Worm (Caenorhabditis elegans) whole organism, L4 larva: ENCODE measurements around the gene F11A5.9.

Source experiments
- F49E8.2 ChIP-seq: sonication (generic microtip); optimal IDR thresholded peaks from 2 replicates; lab custom pipeline; 2016; ENCODE audit warnings: missing compliant biosample characterization, mild to moderate bottlenecking, missing genetic modification characterization, borderline replicate concordance
- T20F7.1 ChIP-seq: fragments of 200-800 bp; sonication (Bioruptor generic); optimal IDR thresholded peaks from 2 replicates; lab custom pipeline; 2018; ENCODE audit warnings: mild to moderate bottlenecking, missing genetic modification characterization, missing compliant biosample characterization
- Y5F2A.4 ChIP-seq: fragments of 200-800 bp; sonication (Bioruptor generic); optimal IDR thresholded peaks from 2 replicates; lab custom pipeline; 2018; ENCODE audit warnings: mild to moderate bottlenecking, missing genetic modification characterization, missing compliant biosample characterization
- aha-1 ChIP-seq: fragments of 150-350 bp; peaks from one replicate; lab custom pipeline; 2014; ENCODE audit warnings: missing biosample characterization, missing genetic modification characterization
- ama-1 ChIP-seq: fragments of 150-350 bp; optimal IDR thresholded peaks from 2 replicates; lab custom pipeline; 2014; ENCODE audit warnings: inconsistent platforms, mixed read lengths
- ceh-20 ChIP-seq: fragments of 200-800 bp; sonication (Bioruptor generic); IDR thresholded peaks from 2 replicates; pipeline ENCODE4 v1.3.6; 2022; ENCODE audit warnings: missing genetic modification reagents, missing genetic modification characterization, missing compliant biosample characterization
- ceh-62 ChIP-seq: sonication (generic microtip); optimal IDR thresholded peaks from 2 replicates; lab custom pipeline; 2017; ENCODE audit warnings: missing biosample characterization, missing genetic modification characterization
- ctbp-1 ChIP-seq: fragments of 200-800 bp; sonication (Bioruptor generic); IDR thresholded peaks from 2 replicates; pipeline ENCODE4 v1.3.6; 2022; ENCODE audit warnings: missing genetic modification reagents, missing genetic modification characterization, missing compliant biosample characterization
- daf-12 ChIP-seq: fragments of 150-350 bp; optimal IDR thresholded peaks from 2 replicates; lab custom pipeline; 2014; ENCODE audit warnings: missing biosample characterization, missing genetic modification reagents, missing genetic modification characterization
- dmd-8 ChIP-seq: fragments of 200-800 bp; sonication (Bioruptor generic); IDR thresholded peaks from 2 replicates; pipeline ENCODE4 v1.3.6; 2022; ENCODE audit warnings: missing genetic modification characterization, missing compliant biosample characterization
- dpl-1 ChIP-seq: fragments of 150-350 bp; optimal IDR thresholded peaks from 2 replicates; lab custom pipeline; 2014; ENCODE audit warnings: missing biosample characterization, missing genetic modification reagents, missing genetic modification characterization
- egl-43 ChIP-seq: fragments of 200-800 bp; sonication (Bioruptor generic); IDR thresholded peaks from 2 replicates; pipeline ENCODE4 v1.3.6; 2022; ENCODE audit warnings: missing genetic modification reagents, missing genetic modification characterization, missing compliant biosample characterization
- fos-1 ChIP-seq: fragments of 150-350 bp; optimal IDR thresholded peaks from 2 replicates; lab custom pipeline; 2014; ENCODE audit warnings: missing biosample characterization, missing genetic modification characterization
- hif-1 ChIP-seq, 2 experiments: sonication (generic microtip); optimal IDR thresholded peaks; 2 replicates each; lab custom pipeline; 2016 to 2017; ENCODE audit warnings: missing compliant biosample characterization in 2 of 2, missing genetic modification characterization in 2 of 2, missing genetic modification reagents in 2 of 2, missing genotype in 2 of 2, mild to moderate bottlenecking in 1 of 2
- hmg-1.1 ChIP-seq: fragments of 200-800 bp; sonication (Bioruptor generic); IDR thresholded peaks from 2 replicates; pipeline ENCODE4 v1.3.6; 2022; ENCODE audit warnings: missing genetic modification reagents, missing genetic modification characterization, missing compliant biosample characterization
- lin-13 ChIP-seq: fragments of 150-350 bp; optimal IDR thresholded peaks from 2 replicates; lab custom pipeline; 2014; ENCODE audit warnings: missing biosample characterization, missing genetic modification reagents, missing genetic modification characterization
- mes-2 ChIP-seq: sonication (generic microtip); optimal IDR thresholded peaks from 2 replicates; lab custom pipeline; 2016; ENCODE audit warnings: missing genotype, mild to moderate bottlenecking, missing genetic modification characterization, missing compliant biosample characterization; ENCODE audit not compliant: poor library complexity, severe bottlenecking
- mxl-3 ChIP-seq: fragments of 200-800 bp; sonication (Bioruptor generic); optimal IDR thresholded peaks from 2 replicates; lab custom pipeline; 2018; ENCODE audit warnings: mild to moderate bottlenecking, missing genetic modification characterization, missing compliant biosample characterization
- nhr-11 ChIP-seq: fragments of 150-350 bp; optimal IDR thresholded peaks from 2 replicates; lab custom pipeline; 2014; ENCODE audit warnings: missing biosample characterization, missing genetic modification characterization
- nhr-28 ChIP-seq: fragments of 150-350 bp; optimal IDR thresholded peaks from 2 replicates; lab custom pipeline; 2014; ENCODE audit warnings: missing biosample characterization, missing genetic modification characterization
- nhr-42 ChIP-seq: fragments of 200-800 bp; sonication (Bioruptor generic); IDR thresholded peaks from 2 replicates; pipeline ENCODE4 v1.3.6; 2022; ENCODE audit warnings: missing genetic modification characterization, missing compliant biosample characterization
- nhr-76 ChIP-seq: fragments of 150-350 bp; optimal IDR thresholded peaks from 2 replicates; lab custom pipeline; 2014; ENCODE audit warnings: missing biosample characterization, missing genetic modification characterization
- nhr-77 ChIP-seq: fragments of 150-350 bp; optimal IDR thresholded peaks from 2 replicates; lab custom pipeline; 2014; ENCODE audit warnings: missing biosample characterization, missing genetic modification characterization
- tag-97 ChIP-seq: fragments of 200-800 bp; sonication (Bioruptor generic); IDR thresholded peaks from 2 replicates; pipeline ENCODE4 v1.3.6; 2022; ENCODE audit warnings: missing genetic modification characterization, missing compliant biosample characterization
- unc-130 ChIP-seq: sonication (generic microtip); optimal IDR thresholded peaks from 2 replicates; lab custom pipeline; 2016; ENCODE audit warnings: missing genetic modification reagents, missing genetic modification characterization, missing compliant biosample characterization
- unc-62 ChIP-seq, 3 experiments: fragments of 150-350 bp in 1 of 3; sonication (generic microtip); optimal IDR thresholded peaks in 2 of 3; peaks in 1 of 3; 1 replicate in 1 of 3; 2 replicates in 2 of 3; lab custom pipeline; 2014 to 2017; ENCODE audit warnings: missing biosample characterization in 3 of 3, missing genetic modification characterization in 3 of 3, missing genetic modification reagents in 3 of 3, missing genotype in 1 of 3
- zip-11 ChIP-seq: fragments of 200-800 bp; sonication (Bioruptor generic); IDR thresholded peaks from 2 replicates; pipeline ENCODE4 v1.3.6; 2022; ENCODE audit warnings: missing genetic modification characterization, missing compliant biosample characterization
- ztf-7 ChIP-seq: fragments of 150-350 bp; optimal IDR thresholded peaks from 2 replicates; lab custom pipeline; 2014; ENCODE audit warnings: missing biosample characterization, missing genetic modification characterization

The F11A5.9 gene

DNA sequence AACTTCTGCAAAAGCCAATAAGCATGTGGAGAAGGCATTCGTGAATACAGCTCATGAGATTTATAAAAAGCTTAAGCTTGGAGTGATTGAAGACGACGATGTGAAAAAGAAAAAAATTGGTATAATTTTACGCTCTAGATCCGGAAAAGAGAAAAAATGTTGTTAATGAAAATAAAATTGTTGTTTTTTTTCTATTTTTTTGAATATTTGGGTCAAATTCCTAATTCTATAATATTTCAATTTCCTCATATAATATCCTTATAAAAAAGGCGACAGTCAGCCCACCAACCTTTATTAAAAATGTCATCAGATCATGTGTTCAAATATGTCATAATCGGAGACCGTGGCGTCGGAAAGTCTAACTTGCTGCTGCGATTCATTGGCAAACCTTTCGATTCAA lies 19.3 kb upstream of the F11A5.9 start, which contains the start of gene rabr-3:
rabr-3 (plus strand) TSS at position 301 of the 400 bp plus-strand sequence.
- TF ChIP-seq ztf-7 (tag; lab: Kevin White, UChicago) (no peak), hmg-1.1 (GFP tag; lab: Robert Waterston, UW) (no peak), dpl-1 (GFP tag; lab: Kevin White, UChicago) (no peak), nhr-42 (GFP tag; lab: Robert Waterston, UW) (no peak), ctbp-1 (GFP tag; lab: Robert Waterston, UW) (no peak), lin-13 (no peak), unc-62 (GFP tag; optimal IDR thresholded peaks at IDR 0.05 in 1 of 2; lab: Kevin White, UChicago) (no peak), unc-62 (tag; optimal IDR thresholded peaks at IDR 0.05; lab: Kevin White, UChicago) (no peak)
- TF ChIP-seq, all 104 proteins: peak for 0

DNA sequence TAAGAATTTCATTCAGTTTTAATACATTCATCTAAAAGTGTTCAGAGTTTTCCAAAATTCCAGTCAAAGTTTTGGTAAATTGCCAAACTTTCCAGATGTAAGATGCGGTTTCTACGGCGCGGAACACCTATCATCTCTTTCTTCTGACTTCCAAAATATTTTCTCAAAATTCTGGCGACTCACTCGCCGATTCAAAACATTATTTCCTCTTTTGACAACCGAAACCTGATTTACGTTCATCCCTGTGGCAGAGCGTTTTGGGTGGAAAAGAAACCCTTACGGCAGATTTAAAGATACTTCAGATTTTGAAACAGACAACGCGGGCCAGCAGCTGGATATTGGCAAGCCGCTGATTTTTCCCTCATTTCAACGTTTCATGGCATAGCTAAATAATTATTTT lies 16.7 kb upstream of the F11A5.9 start, which contains the start of gene F11A5.5:
F11A5.5 (plus strand) TSS at position 301 of the 400 bp plus-strand sequence.
- no peak for TF ChIP-seq unc-130 (GFP tag; lab: Kevin White, UChicago)
- no peak for TF ChIP-seq mxl-3 (GFP tag; lab: Kevin White, UChicago)
- TF ChIP-seq hmg-1.1 (GFP tag; lab: Robert Waterston, UW) = no peak
- no peak for TF ChIP-seq ceh-20 (GFP tag; lab: Robert Waterston, UW)
- TF ChIP-seq daf-12 (tag; lab: Kevin White, UChicago) = no peak
- TF ChIP-seq nhr-28 (tag; lab: Kevin White, UChicago) = no peak
- no peak for TF ChIP-seq aha-1
- no peak for TF ChIP-seq hif-1 (tag; optimal IDR thresholded peaks at IDR 0.05; lab: Kevin White, UChicago)
- TF ChIP-seq ceh-62 (tag; lab: Kevin White, UChicago) = no peak
- no peak for TF ChIP-seq zip-11 (GFP tag; lab: Robert Waterston, UW)
- TF ChIP-seq ctbp-1 (GFP tag; lab: Robert Waterston, UW) = no peak
- TF ChIP-seq nhr-77 (tag; lab: Kevin White, UChicago) = no peak
- TF ChIP-seq egl-43 (GFP tag; lab: Robert Waterston, UW) = no peak
- TF ChIP-seq nhr-11 (tag; lab: Kevin White, UChicago) = no peak

DNA sequence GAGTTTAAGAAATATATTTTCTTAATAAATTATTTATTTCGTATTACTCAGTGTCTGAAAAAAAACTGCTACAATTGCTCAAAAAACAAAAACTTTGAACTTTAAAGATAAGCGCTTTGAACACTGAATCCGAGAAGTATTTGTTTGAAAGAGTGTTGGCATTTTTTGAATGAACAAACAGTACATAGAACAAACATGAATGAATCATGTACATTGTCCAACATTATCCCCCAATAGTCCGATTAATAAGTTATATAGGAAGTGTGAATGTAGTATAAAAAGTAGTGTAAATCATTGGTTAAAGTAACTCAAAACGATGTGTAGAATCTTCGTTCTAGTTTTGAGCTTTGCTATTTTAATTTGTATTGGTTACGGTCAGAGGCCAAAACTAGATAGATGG lies 13.0 kb upstream of the F11A5.9 start, which contains the start of gene F11A5.17:
F11A5.17 (plus strand) TSS at position 301 of the 400 bp plus-strand sequence.
- TF ChIP-seq tag-97 (GFP tag; lab: Robert Waterston, UW) = no peak
- peak in 1 of 2 experiments; percentile 15 for TF ChIP-seq unc-62 (GFP tag; optimal IDR thresholded peaks at IDR 0.05 in 1 of 2; lab: Kevin White, UChicago)
- TF ChIP-seq unc-62 (tag; optimal IDR thresholded peaks at IDR 0.05; lab: Kevin White, UChicago) = no peak

DNA sequence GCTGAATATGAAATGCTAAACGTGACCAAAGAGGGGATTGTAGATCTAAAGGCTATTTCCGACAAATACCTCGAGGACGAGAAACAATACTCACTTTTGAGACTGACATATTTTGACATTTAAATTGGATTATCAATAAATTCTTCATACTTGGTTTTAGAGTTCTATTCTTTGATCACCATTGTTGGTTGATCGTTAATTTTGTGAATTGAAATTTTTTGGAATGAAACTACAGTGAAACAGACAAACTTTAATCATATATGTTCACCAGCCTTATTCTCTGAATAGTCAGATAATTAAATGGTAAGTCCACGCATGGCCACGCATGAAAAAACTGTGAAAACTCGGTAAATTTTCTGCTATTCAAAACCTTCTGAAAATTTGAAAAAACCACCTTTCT lies 12.1 kb upstream of the F11A5.9 start, which contains the start of gene F11A5.18:
F11A5.18 (plus strand) TSS at position 301 of the 400 bp plus-strand sequence.
- no peak for TF ChIP-seq dmd-8 (GFP tag; lab: Robert Waterston, UW)
- no peak for TF ChIP-seq mes-2 (tag; lab: Kevin White, UChicago)
- no peak for TF ChIP-seq F49E8.2 (tag; lab: Kevin White, UChicago)
- no peak for TF ChIP-seq nhr-76 (tag; lab: Kevin White, UChicago)
- no peak for TF ChIP-seq T20F7.1 (GFP tag; lab: Kevin White, UChicago)

DNA sequence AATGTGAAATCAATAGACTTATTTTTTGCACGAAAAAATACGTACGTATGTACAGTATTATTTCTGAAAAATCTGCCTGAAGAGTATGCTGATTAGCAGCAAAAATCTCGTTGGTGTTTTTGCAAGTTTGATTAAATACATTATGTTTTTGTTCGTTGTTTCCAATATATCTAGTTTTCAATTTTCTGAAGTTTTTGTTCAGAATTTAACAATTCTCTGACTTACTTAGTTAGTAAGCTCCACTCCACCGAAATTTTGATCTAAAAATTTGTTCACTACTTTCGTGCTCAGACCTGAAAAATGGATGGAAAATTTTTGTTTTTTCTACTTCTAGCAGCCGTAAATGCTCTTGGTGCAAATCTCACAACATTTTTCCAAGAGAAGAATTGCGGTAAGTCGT lies 9.8 kb upstream of the F11A5.9 start, which contains the start of gene irld-26:
irld-26 (plus strand) TSS at position 301 of the 400 bp plus-strand sequence.
- TF ChIP-seq unc-62 (GFP tag; optimal IDR thresholded peaks at IDR 0.05 in 1 of 2; lab: Kevin White, UChicago) (peak in 1 of 2 experiments; percentile 13), unc-62 (tag; optimal IDR thresholded peaks at IDR 0.05; lab: Kevin White, UChicago) (no peak), Y5F2A.4 (no peak), fos-1 (tag; lab: Kevin White, UChicago) (no peak)

DNA sequence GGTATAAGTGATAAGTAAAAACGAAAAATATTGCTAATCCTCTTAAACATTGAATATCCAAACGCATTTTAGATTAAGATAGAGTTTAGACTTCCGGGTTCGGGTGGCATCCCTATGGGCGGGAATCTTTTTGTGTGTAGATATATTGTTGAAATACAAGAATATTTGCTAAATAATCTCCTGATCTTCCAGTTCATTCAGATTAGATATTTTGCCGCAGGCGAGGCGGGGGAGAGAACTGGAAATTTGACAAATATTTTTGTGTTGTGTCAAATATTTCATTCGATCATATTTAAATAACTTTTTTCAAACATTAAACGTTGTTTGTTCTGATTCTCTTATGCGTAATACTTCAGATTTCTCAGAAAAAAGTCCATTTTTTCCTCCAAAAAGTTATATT lies 4.9 kb upstream of the F11A5.9 start, which contains the start of gene oac-15:
oac-15 (minus strand) TSS at position 101 of the 400 bp plus-strand sequence.
- TF ChIP-seq ama-1 (lab: Kevin White, UChicago) = no peak
- TF ChIP-seq aha-1 = peak; percentile 80
